Fruit fly (Drosophila melanogaster) whole organism, adult: ENCODE data around the gene CG10562.
A peak's percentile ranks its signal among the peaks of the same experiment; 100 is the strongest.

Experiments
- CG11617 ChIP-seq: fragments of 200-800 bp; sonication (Bioruptor generic); optimal IDR thresholded peaks from 2 replicates; lab custom pipeline; 2017; ENCODE audit warnings: mild to moderate bottlenecking, missing biosample characterization, missing genetic modification reagents, missing genetic modification characterization
- cic ChIP-seq: fragments of 200-800 bp; sonication (Bioruptor generic); optimal IDR thresholded peaks from 2 replicates; lab custom pipeline; 2017; ENCODE audit warnings: missing biosample characterization, mild to moderate bottlenecking, missing genetic modification characterization, moderate library complexity

Gene CG10562

dm6 chr3R:25273537-25273936 lies 49.0 kb downstream of the CG10562 start, which contains the start of gene CG11878:
Gene CG11878 (plus strand): TSS chr3R:25273837.
- TF ChIP-seq cic (GFP tag; lab: Kevin White, UChicago): peak; percentile 0
- TF ChIP-seq CG11617 (GFP tag; lab: Kevin White, UChicago): no peak
